Worm (Caenorhabditis elegans) whole organism, L1 larva: ENCODE data around the gene B0554.4.

Experiments
- ceh-8 ChIP-seq: fragments of 200-800 bp; sonication (Bioruptor generic); optimal IDR thresholded peaks from 2 replicates; lab custom pipeline; 2018; ENCODE audit warnings: mild to moderate bottlenecking, missing genetic modification characterization, moderate library complexity, missing compliant biosample characterization
- egl-13 ChIP-seq: sonication (generic microtip); optimal IDR thresholded peaks from 2 replicates; lab custom pipeline; 2016; ENCODE audit warnings: missing genotype, missing genetic modification reagents, missing genetic modification characterization, missing compliant biosample characterization
- egl-27 ChIP-seq, 2 experiments: fragments of 150-350 bp in 1 of 2; sonication (generic microtip); optimal IDR thresholded peaks; 3 replicates each; lab custom pipeline; 2017 to 2018; ENCODE audit warnings: missing biosample characterization in 2 of 2, missing genetic modification characterization in 2 of 2, missing genetic modification reagents in 2 of 2
- grh-1 ChIP-seq: fragments of 200-800 bp; sonication (Bioruptor generic); IDR thresholded peaks from 2 replicates; pipeline ENCODE4 v1.3.6; 2022; ENCODE audit warnings: missing genetic modification reagents, missing genetic modification characterization, missing compliant biosample characterization
- lin-13 ChIP-seq: fragments of 150-350 bp; optimal IDR thresholded peaks from 2 replicates; lab custom pipeline; 2014; ENCODE audit warnings: missing biosample characterization, missing genetic modification reagents, missing genetic modification characterization
- nhr-11 ChIP-seq: fragments of 150-350 bp; optimal IDR thresholded peaks from 2 replicates; lab custom pipeline; 2014; ENCODE audit warnings: missing biosample characterization, missing genetic modification characterization
- nhr-237 ChIP-seq: fragments of 150-350 bp; optimal IDR thresholded peaks from 2 replicates; lab custom pipeline; 2014; ENCODE audit warnings: missing biosample characterization, missing genetic modification characterization
- snpc-4 ChIP-seq: fragments of 150-350 bp; optimal IDR thresholded peaks from 2 replicates; lab custom pipeline; 2014; ENCODE audit warnings: missing biosample characterization, missing genetic modification characterization
- tbx-2 ChIP-seq: sonication (generic microtip); optimal IDR thresholded peaks from 2 replicates; lab custom pipeline; 2016; ENCODE audit warnings: missing genetic modification characterization, missing compliant biosample characterization
- ztf-11 ChIP-seq, 2 experiments: sonication (generic microtip); optimal IDR thresholded peaks; 2 replicates each; lab custom pipeline; 2016 to 2017; ENCODE audit warnings: missing genetic modification characterization in 2 of 2, missing biosample characterization in 1 of 2, missing compliant biosample characterization in 1 of 2

ce11 chrV:446988-447387 is 18.0 kb downstream of the B0554.4 start:
- TF ChIP-seq nhr-11 (no peak), grh-1 (GFP tag; lab: Robert Waterston, UW) (no peak), ceh-8 (GFP tag; lab: Kevin White, UChicago) (no peak), snpc-4 (tag; lab: Kevin White, UChicago) (no peak), egl-13 (no peak), tbx-2 (tag; lab: Kevin White, UChicago) (no peak), lin-13 (GFP tag; lab: Kevin White, UChicago) (no peak), nhr-237 (no peak), ztf-11 (tag; optimal IDR thresholded peaks at IDR 0.05; lab: Kevin White, UChicago) (no peak), egl-27 (tag; optimal IDR thresholded peaks at IDR 0.05; lab: Kevin White, UChicago) (no peak)
